Worm (Caenorhabditis elegans) whole organism, L4 larva: ENCODE results near the gene F01G4.6.

ENCODE experiments used
- Y75B8A.6 ChIP-seq: fragments of 200-800 bp; sonication (Bioruptor generic); IDR thresholded peaks from 2 replicates; pipeline ENCODE4 v1.3.6; 2022; ENCODE audit warnings: missing genetic modification reagents, missing genetic modification characterization, missing compliant biosample characterization
- ZK546.5 ChIP-seq, 2 experiments: sonication (generic microtip); optimal IDR thresholded peaks; 2 replicates each; lab custom pipeline; 2017; ENCODE audit warnings: missing biosample characterization in 2 of 2, missing genetic modification characterization in 2 of 2
- aha-1 ChIP-seq: fragments of 150-350 bp; peaks from one replicate; lab custom pipeline; 2014; ENCODE audit warnings: missing biosample characterization, missing genetic modification characterization
- aly-2 ChIP-seq: sonication (generic microtip); optimal IDR thresholded peaks from 2 replicates; lab custom pipeline; 2018; ENCODE audit warnings: missing biosample characterization, missing genetic modification characterization
- dpl-1 ChIP-seq: fragments of 150-350 bp; optimal IDR thresholded peaks from 2 replicates; lab custom pipeline; 2014; ENCODE audit warnings: missing biosample characterization, missing genetic modification reagents, missing genetic modification characterization
- fkh-10 ChIP-seq: fragments of 150-350 bp; optimal IDR thresholded peaks from 2 replicates; lab custom pipeline; 2014; ENCODE audit warnings: missing biosample characterization, missing genetic modification reagents, missing genetic modification characterization
- fos-1 ChIP-seq: fragments of 150-350 bp; optimal IDR thresholded peaks from 2 replicates; lab custom pipeline; 2014; ENCODE audit warnings: missing biosample characterization, missing genetic modification characterization
- lim-7 ChIP-seq: fragments of 200-800 bp; sonication (Bioruptor generic); IDR thresholded peaks from 2 replicates; pipeline ENCODE4 v1.3.6; 2022; ENCODE audit warnings: missing genetic modification characterization, missing compliant biosample characterization
- lir-3 ChIP-seq: sonication (generic microtip); optimal IDR thresholded peaks from 2 replicates; lab custom pipeline; 2016; ENCODE audit warnings: mild to moderate bottlenecking, missing genetic modification characterization, missing compliant biosample characterization
- nhr-25 ChIP-seq: sonication (generic microtip); optimal IDR thresholded peaks from 2 replicates; lab custom pipeline; 2017; ENCODE audit warnings: missing genetic modification characterization, mild to moderate bottlenecking, missing compliant biosample characterization, antibody characterized with exemption, moderate library complexity, borderline replicate concordance; ENCODE audit not compliant: insufficient read depth
- snpc-1.2 ChIP-seq: fragments of 200-800 bp; sonication (Bioruptor generic); IDR thresholded peaks from 2 replicates; pipeline ENCODE4 v1.3.6; 2022; ENCODE audit warnings: missing genetic modification reagents, missing genetic modification characterization, missing compliant biosample characterization
- unc-39 ChIP-seq: sonication (generic microtip); optimal IDR thresholded peaks from 2 replicates; lab custom pipeline; 2017; ENCODE audit warnings: missing biosample characterization, missing genetic modification characterization

DNA sequence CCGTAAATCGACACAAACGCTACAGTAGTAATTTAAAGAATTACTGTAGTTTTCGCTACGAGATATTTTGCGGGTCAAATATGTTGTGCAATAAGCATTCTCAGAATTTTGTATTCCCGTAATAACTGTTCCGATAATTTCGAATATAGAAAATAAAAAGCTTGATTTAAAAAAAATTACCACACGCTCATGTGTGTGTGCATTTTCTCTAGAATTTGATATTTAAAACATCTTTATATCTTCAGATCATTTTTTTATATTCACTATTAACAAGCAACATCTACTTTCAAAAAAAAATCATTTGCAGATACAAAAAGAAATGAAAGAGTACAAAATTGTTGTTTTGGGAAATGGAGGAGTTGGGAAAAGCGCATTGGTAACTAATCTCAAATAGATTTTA is 27.7 kb upstream of the F01G4.6 start, which contains the start of gene rap-3:
- TF ChIP-seq fos-1 (tag; lab: Kevin White, UChicago), result no peak
- TF ChIP-seq fkh-10, result no peak
- no peak for TF ChIP-seq aha-1 (tag; lab: Kevin White, UChicago)
- TF ChIP-seq aly-2 (tag; lab: Kevin White, UChicago), result no peak
- no peak for TF ChIP-seq Y75B8A.6 (GFP tag; lab: Robert Waterston, UW)
- TF ChIP-seq dpl-1 (GFP tag; lab: Kevin White, UChicago), result no peak
- TF ChIP-seq ZK546.5 (tag; optimal IDR thresholded peaks at IDR 0.05; lab: Kevin White, UChicago), result no peak
- no peak for TF ChIP-seq lir-3 (tag; lab: Kevin White, UChicago)
- no peak for TF ChIP-seq nhr-25
- TF ChIP-seq snpc-1.2 (GFP tag; lab: Robert Waterston, UW), result no peak
- TF ChIP-seq lim-7, result no peak
- no peak for TF ChIP-seq unc-39 (tag; lab: Kevin White, UChicago)
